Worm (Caenorhabditis elegans) whole organism, L2 larva: Measurements from ENCODE around the gene nhr-186.

Experiments
- alr-1 ChIP-seq: fragments of 150-350 bp; optimal IDR thresholded peaks from 2 replicates; lab custom pipeline; 2014; ENCODE audit warnings: missing biosample characterization, missing genetic modification characterization
- aly-2 ChIP-seq: fragments of 150-350 bp; optimal IDR thresholded peaks from 2 replicates; lab custom pipeline; 2014; ENCODE audit warnings: missing biosample characterization, missing genetic modification characterization
- blmp-1 ChIP-seq: sonication (generic microtip); optimal IDR thresholded peaks from 2 replicates; lab custom pipeline; 2017; ENCODE audit warnings: missing genetic modification characterization, mild to moderate bottlenecking, missing compliant biosample characterization, antibody characterized with exemption, moderate library complexity; ENCODE audit not compliant: insufficient read depth
- lsy-2 ChIP-seq, 2 experiments: fragments of 150-350 bp in 1 of 2; sonication (generic microtip) in 1 of 2; optimal IDR thresholded peaks; 2 replicates each; lab custom pipeline; 2014 to 2017; ENCODE audit warnings: missing biosample characterization in 2 of 2, missing genetic modification characterization in 2 of 2
- nhr-11 ChIP-seq: fragments of 150-350 bp; optimal IDR thresholded peaks from 2 replicates; lab custom pipeline; 2014; ENCODE audit warnings: missing biosample characterization, missing genetic modification characterization
- nhr-12 ChIP-seq: fragments of 150-350 bp; optimal IDR thresholded peaks from 2 replicates; lab custom pipeline; 2014; ENCODE audit warnings: missing biosample characterization, missing genetic modification characterization
- nhr-237 ChIP-seq: fragments of 150-350 bp; optimal IDR thresholded peaks from 2 replicates; lab custom pipeline; 2014; ENCODE audit warnings: missing biosample characterization, missing genetic modification characterization
- sem-4 ChIP-seq: fragments of 150-350 bp; optimal IDR thresholded peaks from 2 replicates; lab custom pipeline; 2014; ENCODE audit warnings: missing biosample characterization, missing genetic modification reagents, missing genetic modification characterization
- unc-39 ChIP-seq: fragments of 150-350 bp; optimal IDR thresholded peaks from 2 replicates; lab custom pipeline; 2014; ENCODE audit warnings: missing biosample characterization, missing genetic modification characterization
- zag-1 ChIP-seq: fragments of 150-350 bp; optimal IDR thresholded peaks from 2 replicates; lab custom pipeline; 2014; ENCODE audit warnings: missing biosample characterization, missing genetic modification characterization
- ztf-4 ChIP-seq: fragments of 150-350 bp; optimal IDR thresholded peaks from 2 replicates; lab custom pipeline; 2014; ENCODE audit warnings: missing biosample characterization, missing genetic modification characterization

- TF ChIP-seq ztf-4 (tag; lab: Kevin White, UChicago) (no peak), nhr-11 (no peak), unc-39 (tag; lab: Kevin White, UChicago) (no peak), blmp-1 (tag; lab: Kevin White, UChicago) (no peak), zag-1 (tag; lab: Kevin White, UChicago) (no peak), nhr-237 (no peak), aly-2 (tag; lab: Kevin White, UChicago) (no peak), sem-4 (no peak), nhr-12 (tag; lab: Kevin White, UChicago) (no peak), alr-1 (tag; lab: Kevin White, UChicago) (no peak), lsy-2 (tag; optimal IDR thresholded peaks at IDR 0.05; lab: Kevin White, UChicago) (no peak)
Measured at ce11 chrV:3890761-3891160, 36.0 kb upstream of the nhr-186 start, which contains the start of gene C17E7.9.
